Fruit fly (Drosophila melanogaster) whole organism, embryonic: ENCODE measurements around the gene Rab40.

Experiments
- BEAF-32 ChIP-seq: fragments of 200-800 bp; sonication (Bioruptor generic); optimal IDR thresholded peaks from 3 replicates; lab custom pipeline; 2017; ENCODE audit warnings: missing biosample characterization, missing genetic modification characterization, mild to moderate bottlenecking, moderate library complexity, missing genetic modification reagents
- CG10565 ChIP-seq: fragments of 200-800 bp; sonication (Bioruptor generic); optimal IDR thresholded peaks from 3 replicates; lab custom pipeline; 2016; ENCODE audit warnings: missing biosample characterization, mild to moderate bottlenecking, missing genetic modification characterization
- CG10959 ChIP-seq: fragments of 200-800 bp; sonication (Bioruptor generic); IDR thresholded peaks from 2 replicates; pipeline ENCODE4 v1.3.6; 2022; ENCODE audit warnings: missing biosample characterization, missing genetic modification characterization
- CG11560 ChIP-seq: fragments of 200-800 bp; sonication (Bioruptor generic); IDR thresholded peaks from 3 replicates; pipeline ENCODE4 v1.3.6; 2022; ENCODE audit warnings: missing biosample characterization, missing genetic modification characterization
- CG12155 ChIP-seq: fragments of 200-800 bp; sonication (Bioruptor generic); optimal IDR thresholded peaks from 3 replicates; lab custom pipeline; 2016; ENCODE audit warnings: missing biosample characterization, missing genetic modification characterization
- CG1233 ChIP-seq: fragments of 200-800 bp; sonication (Bioruptor generic); optimal IDR thresholded peaks from 4 replicates; lab custom pipeline; 2018; ENCODE audit warnings: missing biosample characterization, mild to moderate bottlenecking, missing genetic modification characterization
- CG13123 ChIP-seq: fragments of 200-800 bp; sonication (Bioruptor generic); optimal IDR thresholded peaks from 2 replicates; lab custom pipeline; 2016; ENCODE audit warnings: missing biosample characterization, missing genetic modification characterization
- CG13775 ChIP-seq: fragments of 200-800 bp; sonication (Bioruptor generic); optimal IDR thresholded peaks from 3 replicates; lab custom pipeline; 2017; ENCODE audit warnings: missing biosample characterization, mild to moderate bottlenecking, missing genetic modification characterization
- CG14860 ChIP-seq: fragments of 200-800 bp; sonication (Bioruptor generic); IDR thresholded peaks from 3 replicates; pipeline ENCODE4 v1.3.6; 2022; ENCODE audit warnings: missing biosample characterization, missing genetic modification characterization; ENCODE audit not compliant: partially characterized antibody
- CG1602 ChIP-seq: fragments of 200-800 bp; sonication (Bioruptor generic); optimal IDR thresholded peaks from 3 replicates; lab custom pipeline; 2016; ENCODE audit warnings: missing biosample characterization, missing genetic modification characterization
- CG1603 ChIP-seq: fragments of 200-800 bp; sonication (Bioruptor generic); optimal IDR thresholded peaks from 2 replicates; lab custom pipeline; 2019; ENCODE audit warnings: missing biosample characterization, mild to moderate bottlenecking, missing genetic modification characterization, moderate library complexity
- CG17568 ChIP-seq: fragments of 200-800 bp; sonication (Bioruptor generic); optimal IDR thresholded peaks from 2 replicates; lab custom pipeline; 2018; ENCODE audit warnings: missing biosample characterization, mild to moderate bottlenecking, missing genetic modification characterization, moderate library complexity
- CG2202 ChIP-seq: fragments of 200-800 bp; sonication (Bioruptor generic); optimal IDR thresholded peaks from 2 replicates; lab custom pipeline; 2018; ENCODE audit warnings: missing biosample characterization, mild to moderate bottlenecking, missing genetic modification characterization
- CG2875 ChIP-seq: fragments of 200-800 bp; sonication (Bioruptor generic); optimal IDR thresholded peaks from 2 replicates; lab custom pipeline; 2017; ENCODE audit warnings: missing biosample characterization, mild to moderate bottlenecking, missing genetic modification characterization, missing genetic modification reagents
- CG31224 ChIP-seq: fragments of 200-800 bp; sonication (Bioruptor generic); IDR thresholded peaks from 2 replicates; pipeline ENCODE4 v1.3.6; 2022; ENCODE audit warnings: missing biosample characterization, missing genetic modification characterization
- CG32532 ChIP-seq: fragments of 200-800 bp; sonication (Bioruptor generic); IDR thresholded peaks from 2 replicates; pipeline ENCODE4 v1.3.6; 2022; ENCODE audit warnings: missing biosample characterization, missing genetic modification characterization
- CG3726 ChIP-seq: fragments of 200-800 bp; sonication (Bioruptor generic); IDR thresholded peaks from 3 replicates; pipeline ENCODE4, ENCODE4 v1.3.6; 2022; ENCODE audit warnings: missing biosample characterization, missing genetic modification characterization
- CG3838 ChIP-seq: fragments of 200-800 bp; sonication (Bioruptor generic); optimal IDR thresholded peaks from 3 replicates; lab custom pipeline; 2016; ENCODE audit warnings: missing biosample characterization, missing genetic modification characterization
- CG4854 ChIP-seq: fragments of 200-800 bp; sonication (Bioruptor generic); optimal IDR thresholded peaks from 2 replicates; lab custom pipeline; 2016; ENCODE audit warnings: missing biosample characterization, missing genetic modification characterization, inconsistent platforms
- CG7839 ChIP-seq: fragments of 200-800 bp; sonication (Bioruptor generic); optimal IDR thresholded peaks from 3 replicates; lab custom pipeline; 2018; ENCODE audit warnings: missing biosample characterization, mild to moderate bottlenecking, missing genetic modification characterization, moderate library complexity
- CG7928 ChIP-seq: fragments of 200-800 bp; sonication (Bioruptor generic); optimal IDR thresholded peaks from 2 replicates; lab custom pipeline; 2017; ENCODE audit warnings: missing biosample characterization, mild to moderate bottlenecking, missing genetic modification characterization
- CG8359 ChIP-seq: fragments of 200-800 bp; sonication (Bioruptor generic); optimal IDR thresholded peaks from 2 replicates; lab custom pipeline; 2017; ENCODE audit warnings: missing biosample characterization, mild to moderate bottlenecking, missing genetic modification characterization, borderline replicate concordance
- CkIIα-i1 ChIP-seq: fragments of 200-800 bp; sonication (Bioruptor generic); IDR thresholded peaks from 2 replicates; pipeline ENCODE4 v1.3.6; 2022; ENCODE audit warnings: missing biosample characterization, missing genetic modification characterization
- CoRest ChIP-seq: fragments of 200-800 bp; sonication (Bioruptor generic); optimal IDR thresholded peaks from 3 replicates; lab custom pipeline; 2018; ENCODE audit warnings: missing biosample characterization, mild to moderate bottlenecking, missing genetic modification characterization, moderate library complexity
- CrebB ChIP-seq: fragments of 200-800 bp; sonication (Bioruptor generic); optimal IDR thresholded peaks from 3 replicates; lab custom pipeline; 2018; ENCODE audit warnings: missing biosample characterization, mild to moderate bottlenecking, missing genetic modification characterization
- HLH4C ChIP-seq: fragments of 200-800 bp; sonication (Bioruptor generic); IDR thresholded peaks from 3 replicates; pipeline ENCODE4 v1.3.6; 2022; ENCODE audit warnings: missing biosample characterization, missing genetic modification characterization; ENCODE audit not compliant: partially characterized antibody
- MTF-1 ChIP-seq: fragments of 200-800 bp; sonication (Bioruptor generic); optimal IDR thresholded peaks from 2 replicates; lab custom pipeline; 2018; ENCODE audit warnings: missing biosample characterization, mild to moderate bottlenecking, missing genetic modification characterization, borderline replicate concordance
- Oaz ChIP-seq: fragments of 200-800 bp; sonication (Bioruptor generic); IDR thresholded peaks from 2 replicates; pipeline ENCODE4 v1.3.6; 2022; ENCODE audit warnings: missing biosample characterization, missing genetic modification characterization
- Optix ChIP-seq: fragments of 200-800 bp; sonication (Bioruptor generic); IDR thresholded peaks from 3 replicates; pipeline ENCODE4 v1.3.6; 2022; ENCODE audit warnings: missing biosample characterization, missing genetic modification characterization
- Ssrp ChIP-seq: fragments of 200-800 bp; sonication (Bioruptor generic); optimal IDR thresholded peaks from 2 replicates; lab custom pipeline; 2018; ENCODE audit warnings: missing biosample characterization, mild to moderate bottlenecking, missing genetic modification characterization, moderate library complexity
- Xrp1 ChIP-seq: fragments of 200-800 bp; sonication (Bioruptor generic); IDR thresholded peaks from 2 replicates; pipeline ENCODE4 v1.3.6; 2022; ENCODE audit warnings: missing biosample characterization, missing genetic modification characterization
- ara ChIP-seq: fragments of 200-800 bp; sonication (Bioruptor generic); IDR thresholded peaks from 2 replicates; pipeline ENCODE4 v1.3.6; 2022; ENCODE audit warnings: missing biosample characterization, missing genetic modification characterization
- ato ChIP-seq: fragments of 200-800 bp; sonication (Bioruptor generic); IDR thresholded peaks from 2 replicates; pipeline ENCODE4 v1.3.6; 2022; ENCODE audit warnings: missing biosample characterization, missing genetic modification characterization; ENCODE audit not compliant: partially characterized antibody
- bigmax ChIP-seq: fragments of 200-800 bp; sonication (Bioruptor generic); optimal IDR thresholded peaks from 2 replicates; lab custom pipeline; 2018; ENCODE audit warnings: missing biosample characterization, mild to moderate bottlenecking, missing genetic modification characterization
- cad ChIP-seq: fragments of >200 bp; optimal IDR thresholded peaks from 2 replicates; lab custom pipeline; 2017; ENCODE audit warnings: missing biosample characterization, missing genetic modification characterization
- cas ChIP-seq: fragments of 200-800 bp; sonication (Bioruptor generic); IDR thresholded peaks from 2 replicates; pipeline ENCODE4 v1.3.6; 2022; ENCODE audit warnings: missing biosample characterization, missing genetic modification characterization
- crol ChIP-seq: fragments of 200-800 bp; sonication (Bioruptor generic); IDR thresholded peaks from 2 replicates; pipeline ENCODE4 v1.3.6; 2022; ENCODE audit warnings: missing biosample characterization, missing genetic modification characterization
- crp ChIP-seq, 2 experiments: fragments of 200-800 bp; sonication (Bioruptor generic); optimal IDR thresholded peaks; 2 replicates in 1 of 2; 3 replicates in 1 of 2; lab custom pipeline; 2017; ENCODE audit warnings: missing biosample characterization in 2 of 2, missing genetic modification characterization in 2 of 2, mild to moderate bottlenecking in 1 of 2, moderate library complexity in 1 of 2
- dimm ChIP-seq: fragments of 200-800 bp; sonication (Bioruptor generic); IDR thresholded peaks from 2 replicates; pipeline ENCODE4 v1.3.6; 2022; ENCODE audit warnings: missing biosample characterization, missing genetic modification characterization
- fru ChIP-seq: fragments of >200 bp; optimal IDR thresholded peaks from 2 replicates; lab custom pipeline; 2017
- klu ChIP-seq: fragments of 200-800 bp; sonication (Bioruptor generic); IDR thresholded peaks from 2 replicates; pipeline ENCODE4 v1.3.6; 2022; ENCODE audit warnings: missing biosample characterization, missing genetic modification characterization
- nerfin-1 ChIP-seq: fragments of 200-800 bp; sonication (Bioruptor generic); optimal IDR thresholded peaks from 3 replicates; lab custom pipeline; 2019; ENCODE audit warnings: missing biosample characterization, mild to moderate bottlenecking, missing genetic modification characterization, moderate library complexity
- pfk ChIP-seq: fragments of 200-800 bp; sonication (Bioruptor generic); optimal IDR thresholded peaks from 2 replicates; lab custom pipeline; 2018; ENCODE audit warnings: missing biosample characterization, mild to moderate bottlenecking, missing genetic modification characterization, moderate library complexity
- pum ChIP-seq: fragments of 200-800 bp; sonication (Bioruptor generic); optimal IDR thresholded peaks from 2 replicates; lab custom pipeline; 2016; ENCODE audit warnings: missing biosample characterization, missing genetic modification characterization
- sd ChIP-seq: fragments of 200-800 bp; sonication (Bioruptor generic); optimal IDR thresholded peaks from 3 replicates; lab custom pipeline; 2018; ENCODE audit warnings: missing biosample characterization, mild to moderate bottlenecking, missing genetic modification characterization, moderate library complexity
- sima ChIP-seq: fragments of 200-800 bp; sonication (Bioruptor generic); optimal IDR thresholded peaks from 2 replicates; lab custom pipeline; 2016; ENCODE audit warnings: missing biosample characterization, missing genetic modification characterization
- slbo ChIP-seq: fragments of 200-800 bp; sonication (Bioruptor generic); IDR thresholded peaks from 2 replicates; pipeline ENCODE4 v1.3.6; 2022; ENCODE audit warnings: missing biosample characterization, missing genetic modification characterization
- tup ChIP-seq: fragments of 200-800 bp; sonication (Bioruptor generic); optimal IDR thresholded peaks from 2 replicates; lab custom pipeline; 2016; ENCODE audit warnings: missing biosample characterization, mild to moderate bottlenecking, missing genetic modification characterization, moderate library complexity

Gene Rab40

DNA sequence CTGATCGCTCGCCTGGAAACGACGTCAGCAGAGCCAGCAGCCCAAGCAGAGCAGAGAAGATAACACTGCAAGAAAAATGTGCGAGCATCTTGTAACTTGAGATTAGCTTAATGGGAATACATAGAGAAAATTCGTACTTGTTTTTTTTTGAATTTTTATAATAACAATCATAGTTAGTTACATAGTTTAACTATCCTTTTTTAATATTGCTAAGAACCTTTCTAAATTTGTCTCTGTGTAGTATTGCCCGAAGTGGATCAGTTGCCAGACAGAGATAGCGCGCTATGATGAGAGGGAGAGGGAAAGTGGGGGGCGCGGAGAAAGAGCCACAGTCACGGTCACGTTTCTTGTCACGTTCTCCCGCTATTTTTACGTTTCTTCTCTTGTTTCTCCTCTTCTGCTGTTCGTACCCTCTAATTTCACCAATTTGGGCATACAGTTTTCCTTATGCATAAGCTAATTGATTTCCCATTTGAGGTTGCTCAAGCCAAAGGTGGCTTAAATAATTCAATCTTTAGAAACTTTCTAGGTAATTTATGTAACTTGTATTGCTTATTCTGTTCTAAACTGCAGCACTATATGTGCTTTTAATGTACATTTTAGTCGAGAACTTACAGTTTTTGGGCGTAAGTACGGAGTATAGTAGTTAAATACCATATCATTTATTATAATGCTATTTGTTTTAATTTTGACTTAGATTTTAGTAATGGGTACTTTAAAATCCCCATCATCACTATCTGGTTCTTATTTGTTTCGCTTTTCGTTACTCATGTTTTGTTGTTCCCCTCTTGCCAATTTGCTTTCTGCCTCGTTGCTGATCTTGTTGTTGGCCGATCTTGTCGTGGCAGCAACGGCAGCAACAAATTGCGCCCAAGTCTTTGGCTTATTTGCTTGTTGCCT, 48.1 kb upstream of the Rab40 start (continued):
- peak; percentile 81 for TF ChIP-seq CG1603 (tag; lab: Kevin White, UChicago)
- TF ChIP-seq sd (tag; lab: Kevin White, UChicago): peak; percentile 12
- peak; percentile 79 for TF ChIP-seq slbo (GFP tag; lab: Robert Waterston, UW)
- peak; percentile 77 for TF ChIP-seq crol (GFP tag; lab: Robert Waterston, UW)
- peak; percentile 69 for TF ChIP-seq CG13775 (GFP tag; lab: Kevin White, UChicago)
- TF ChIP-seq CG17568 (GFP tag; lab: Kevin White, UChicago): peak; percentile 55
- TF ChIP-seq fru: no peak
- TF ChIP-seq pum (GFP tag; lab: Kevin White, UChicago): peak; percentile 64
- TF ChIP-seq Optix (GFP tag; lab: Robert Waterston, UW): peak; percentile 68; the same call in 1 of the 3 replicates
- TF ChIP-seq CG12155: peak; percentile 65
- TF ChIP-seq CG2202 (tag; lab: Kevin White, UChicago): peak; percentile 74
- peak; percentile 11 for TF ChIP-seq sima (GFP tag; lab: Kevin White, UChicago)
- no peak for TF ChIP-seq pfk (GFP tag; lab: Kevin White, UChicago)
- peak; percentile 76; the same call in 1 of the 2 replicates for TF ChIP-seq CG32532
- TF ChIP-seq CG11560: 0 out of 3 replicates have a peak, but pooled peaks have one; percentile 48
- no peak for TF ChIP-seq crp (GFP tag; optimal IDR thresholded peaks at IDR 0.05; lab: Kevin White, UChicago)
- no peak for TF ChIP-seq bigmax
- no peak for TF ChIP-seq BEAF-32 (GFP tag; lab: Kevin White, UChicago)
- TF ChIP-seq CG3726 (GFP tag; lab: Robert Waterston, UW): peak; percentile 67; the same call in 2 of the 3 replicates
- peak; percentile 40; the same call in 1 of the 2 replicates for TF ChIP-seq cas (GFP tag; lab: Robert Waterston, UW)
- peak; percentile 83 for TF ChIP-seq Ssrp
- TF ChIP-seq CG10565 (GFP tag; lab: Kevin White, UChicago): no peak
- peak; percentile 60; the same call in 1 of the 2 replicates for TF ChIP-seq klu (GFP tag; lab: Robert Waterston, UW)
- peak; percentile 85 for TF ChIP-seq ara
- TF ChIP-seq HLH4C (GFP tag; lab: Robert Waterston, UW): no peak
- TF ChIP-seq dimm (GFP tag; lab: Robert Waterston, UW): peak; percentile 47; the same call in 1 of the 2 replicates
- TF ChIP-seq CG7839 (tag; lab: Kevin White, UChicago): peak; percentile 83
- no peak for TF ChIP-seq ato
- no peak for TF ChIP-seq CG3838
- TF ChIP-seq CG7928: no peak
- TF ChIP-seq CG2875 (GFP tag; lab: Kevin White, UChicago): peak; percentile 71
- no peak for TF ChIP-seq CG14860 (GFP tag; lab: Robert Waterston, UW)
- TF ChIP-seq tup (GFP tag; lab: Kevin White, UChicago): peak; percentile 51
- TF ChIP-seq CrebB: peak; percentile 43
- TF ChIP-seq CG10959 (GFP tag; lab: Robert Waterston, UW): peak; percentile 75
- peak; percentile 60 for TF ChIP-seq CG4854
- TF ChIP-seq CG1233 (GFP tag; lab: Kevin White, UChicago): peak; percentile 73
- TF ChIP-seq nerfin-1 (tag; lab: Kevin White, UChicago): peak; percentile 75
- 0 out of 2 replicates have a peak, but pooled peaks have one; percentile 38 for TF ChIP-seq CkIIα-i1 (GFP tag; lab: Robert Waterston, UW)
- TF ChIP-seq CG8359 (GFP tag; lab: Kevin White, UChicago): peak; percentile 59
- TF ChIP-seq CG31224 (GFP tag; lab: Robert Waterston, UW): peak; percentile 71
- TF ChIP-seq cad (GFP tag; lab: Kevin White, UChicago): no peak
- TF ChIP-seq CG13123 (GFP tag; lab: Kevin White, UChicago): peak; percentile 40
- TF ChIP-seq CG1602 (GFP tag; lab: Kevin White, UChicago): peak; percentile 70
- peak; percentile 60 for TF ChIP-seq MTF-1 (GFP tag; lab: Kevin White, UChicago)
- TF ChIP-seq CoRest (tag; lab: Kevin White, UChicago): peak; percentile 80
- TF ChIP-seq Oaz (GFP tag; lab: Robert Waterston, UW): no peak
- TF ChIP-seq Xrp1 (GFP tag; lab: Robert Waterston, UW): peak; percentile 91
